Fruit fly (Drosophila melanogaster): ENCODE data around the gene Pfdn6.

DNA sequence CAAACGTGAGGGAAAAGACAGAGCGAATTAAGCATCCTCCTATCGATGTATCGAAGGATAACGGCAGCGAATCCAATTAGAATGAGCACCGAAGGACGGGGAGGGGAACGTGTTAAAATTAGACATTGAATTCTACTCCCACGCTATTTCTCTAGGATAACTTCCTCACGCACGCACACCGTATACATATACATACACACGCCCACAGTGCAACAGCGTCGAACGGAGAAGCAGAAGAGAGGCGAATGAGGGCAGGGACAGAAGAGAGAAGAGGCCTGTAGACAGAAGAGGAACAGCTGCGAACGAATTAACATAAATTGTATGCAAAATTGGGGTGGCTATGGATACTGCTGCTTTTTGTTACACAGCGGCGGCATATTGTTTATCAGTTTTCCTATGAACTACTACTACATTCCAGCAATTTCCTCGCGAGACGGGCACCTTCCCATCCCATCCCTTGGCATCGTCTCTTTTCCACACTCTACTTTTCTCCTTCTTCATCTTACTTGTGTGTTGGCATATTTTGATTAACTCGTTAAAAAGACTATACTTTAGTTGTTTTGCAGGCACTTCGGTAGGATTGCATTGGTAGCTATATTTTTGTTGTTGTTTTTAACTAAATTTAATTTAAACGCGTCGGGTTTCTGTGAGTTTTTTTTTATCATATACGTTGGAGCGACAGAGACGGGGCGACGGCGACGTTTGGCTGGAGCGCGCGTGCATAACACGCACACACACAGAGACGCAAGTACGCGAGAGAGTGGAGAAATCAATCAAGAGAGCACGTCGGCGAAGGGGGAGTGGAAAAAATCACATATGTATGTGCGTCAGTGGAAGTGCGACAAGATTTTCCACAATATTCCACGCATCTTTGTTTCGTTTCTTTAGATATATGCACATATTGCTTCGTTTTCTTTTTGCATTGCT lies 15.0 kb upstream of the Pfdn6 start:
- no peak for TF ChIP-seq CG8478 (optimal IDR thresholded peaks at IDR 0.05)
- TF ChIP-seq usp (GFP tag; optimal IDR thresholded peaks at IDR 0.05) = no peak

Data from whole organism.